Worm (Caenorhabditis elegans) whole organism, L1 larva: ENCODE results near the gene F27D9.7.
A peak's percentile ranks its signal among the peaks of the same experiment; 100 is the strongest.

ENCODE experiments used
- C04F5.9 ChIP-seq: sonication (generic microtip); optimal IDR thresholded peaks from 2 replicates; lab custom pipeline; 2016; ENCODE audit warnings: missing genetic modification characterization, missing compliant biosample characterization
- C16A3.4 ChIP-seq: fragments of 150-350 bp; optimal IDR thresholded peaks from 2 replicates; lab custom pipeline; 2014; ENCODE audit warnings: missing biosample characterization, missing genetic modification characterization
- C34B4.2 ChIP-seq: sonication (generic microtip); optimal IDR thresholded peaks from 2 replicates; lab custom pipeline; 2017; ENCODE audit warnings: mild to moderate bottlenecking, missing genetic modification characterization, missing compliant biosample characterization
- F16B12.6 ChIP-seq: fragments of 150-350 bp; optimal IDR thresholded peaks from 2 replicates; lab custom pipeline; 2014; ENCODE audit warnings: missing biosample characterization, missing genetic modification characterization
- aha-1 ChIP-seq: fragments of 150-350 bp; optimal IDR thresholded peaks from 2 replicates; lab custom pipeline; 2014; ENCODE audit warnings: missing biosample characterization, missing genetic modification characterization
- alr-1 ChIP-seq: fragments of 200-800 bp; sonication (Bioruptor generic); optimal IDR thresholded peaks from 2 replicates; lab custom pipeline; 2018; ENCODE audit warnings: borderline replicate concordance, mild to moderate bottlenecking, missing genetic modification characterization, missing compliant biosample characterization
- aly-2 ChIP-seq: fragments of 150-350 bp; optimal IDR thresholded peaks from 2 replicates; lab custom pipeline; 2014; ENCODE audit warnings: missing biosample characterization, missing genetic modification characterization
- blmp-1 ChIP-seq: fragments of 150-350 bp; optimal IDR thresholded peaks from 2 replicates; lab custom pipeline; 2014; ENCODE audit warnings: missing biosample characterization, missing genetic modification characterization
- ceh-90 ChIP-seq: sonication (generic microtip); optimal IDR thresholded peaks from 2 replicates; lab custom pipeline; 2016; ENCODE audit warnings: missing genetic modification characterization, missing compliant biosample characterization
- dpl-1 ChIP-seq, 3 experiments: fragments of 150-350 bp in 2 of 3; sonication (generic microtip) in 1 of 3; optimal IDR thresholded peaks; 2 replicates each; lab custom pipeline; 2014 to 2017; ENCODE audit warnings: missing biosample characterization in 3 of 3, missing genetic modification characterization in 3 of 3, missing genetic modification reagents in 3 of 3
- efl-1 ChIP-seq, 4 experiments: fragments of 150-350 bp; optimal IDR thresholded peaks in 3 of 4; peaks in 1 of 4; 1 replicate in 1 of 4; 2 replicates in 3 of 4; lab custom pipeline; 2014; ENCODE audit warnings: missing biosample characterization in 2 of 4, missing genetic modification characterization in 2 of 4, missing genetic modification reagents in 2 of 4
- elt-2 ChIP-seq: sonication (generic microtip); optimal IDR thresholded peaks from 2 replicates; lab custom pipeline; 2016; ENCODE audit warnings: missing genetic modification characterization, mild to moderate bottlenecking, inconsistent platforms, missing compliant biosample characterization, missing genetic modification reagents
- elt-3 ChIP-seq, 6 experiments: fragments of 150-350 bp in 1 of 6; sonication (generic microtip); optimal IDR thresholded peaks; 2 replicates each; lab custom pipeline; 2017 to 2018; ENCODE audit warnings: missing biosample characterization in 6 of 6, missing genetic modification characterization in 6 of 6, inconsistent platforms in 1 of 6
- ets-5 ChIP-seq: fragments of 200-800 bp; sonication (Bioruptor generic); IDR thresholded peaks from 2 replicates; pipeline ENCODE4 v1.3.6; 2022; ENCODE audit warnings: missing genetic modification characterization, missing compliant biosample characterization
- fkh-4 ChIP-seq: sonication (generic microtip); optimal IDR thresholded peaks from 2 replicates; lab custom pipeline; 2016; ENCODE audit warnings: missing compliant biosample characterization, missing genetic modification characterization, borderline replicate concordance
- grh-1 ChIP-seq: fragments of 200-800 bp; sonication (Bioruptor generic); IDR thresholded peaks from 2 replicates; pipeline ENCODE4 v1.3.6; 2022; ENCODE audit warnings: missing genetic modification reagents, missing genetic modification characterization, missing compliant biosample characterization
- hlh-17 ChIP-seq: fragments of 200-800 bp; sonication (Bioruptor generic); optimal IDR thresholded peaks from 2 replicates; lab custom pipeline; 2018; ENCODE audit warnings: missing genetic modification characterization, mild to moderate bottlenecking, missing compliant biosample characterization, moderate library complexity, borderline replicate concordance
- jun-1 ChIP-seq: fragments of 150-350 bp; optimal IDR thresholded peaks from 2 replicates; lab custom pipeline; 2014; ENCODE audit warnings: missing biosample characterization, missing genetic modification reagents, missing genetic modification characterization
- lin-14 ChIP-seq: fragments of 200-800 bp; sonication (Bioruptor generic); optimal IDR thresholded peaks from 2 replicates; lab custom pipeline; 2018; ENCODE audit warnings: mild to moderate bottlenecking, missing genetic modification characterization, moderate library complexity, missing compliant biosample characterization
- lin-39 ChIP-seq: fragments of 150-350 bp; optimal IDR thresholded peaks from 2 replicates; lab custom pipeline; 2014; ENCODE audit warnings: missing biosample characterization, missing genetic modification reagents, missing genetic modification characterization
- lir-3 ChIP-seq: sonication (generic microtip); optimal IDR thresholded peaks from 2 replicates; lab custom pipeline; 2016; ENCODE audit warnings: mild to moderate bottlenecking, missing genetic modification characterization, moderate library complexity, missing compliant biosample characterization; ENCODE audit not compliant: poor library complexity
- mab-9 ChIP-seq: fragments of 200-800 bp; sonication (Bioruptor generic); IDR thresholded peaks from 2 replicates; pipeline ENCODE4 v1.3.6; 2022; ENCODE audit warnings: missing genetic modification reagents, missing genetic modification characterization, missing compliant biosample characterization
- mdl-1 ChIP-seq, 2 experiments: fragments of 150-350 bp; optimal IDR thresholded peaks; 2 replicates each; lab custom pipeline; 2014 to 2017; ENCODE audit warnings: missing biosample characterization in 2 of 2, missing genetic modification characterization in 2 of 2, inconsistent platforms in 1 of 2
- mep-1 ChIP-seq: fragments of 150-350 bp; optimal IDR thresholded peaks from 2 replicates; lab custom pipeline; 2014; ENCODE audit warnings: missing biosample characterization, missing genetic modification characterization
- nhr-11 ChIP-seq: fragments of 150-350 bp; optimal IDR thresholded peaks from 2 replicates; lab custom pipeline; 2014; ENCODE audit warnings: missing biosample characterization, missing genetic modification characterization
- nhr-12 ChIP-seq: sonication (generic microtip); optimal IDR thresholded peaks from 2 replicates; lab custom pipeline; 2017; ENCODE audit warnings: missing biosample characterization, missing genetic modification characterization
- nhr-28 ChIP-seq: fragments of 150-350 bp; optimal IDR thresholded peaks from 2 replicates; lab custom pipeline; 2014; ENCODE audit warnings: missing biosample characterization, missing genetic modification characterization
- nhr-47 ChIP-seq: sonication (generic microtip); optimal IDR thresholded peaks from 2 replicates; lab custom pipeline; 2016; ENCODE audit warnings: mild to moderate bottlenecking, missing genetic modification characterization, moderate library complexity, missing compliant biosample characterization
- nhr-71 ChIP-seq: sonication (generic microtip); optimal IDR thresholded peaks from 2 replicates; lab custom pipeline; 2016; ENCODE audit warnings: mild to moderate bottlenecking, missing genetic modification characterization, moderate library complexity, missing compliant biosample characterization
- nhr-76 ChIP-seq: sonication (generic microtip); optimal IDR thresholded peaks from 2 replicates; lab custom pipeline; 2017; ENCODE audit warnings: missing biosample characterization, missing genetic modification characterization
- nhr-85 ChIP-seq: sonication (generic microtip); peaks from one replicate; lab custom pipeline; 2016; ENCODE audit warnings: missing genetic modification characterization, inconsistent platforms, missing compliant biosample characterization
- nhr-90 ChIP-seq: sonication (generic microtip); optimal IDR thresholded peaks from 2 replicates; lab custom pipeline; 2016; ENCODE audit warnings: mild to moderate bottlenecking, missing genetic modification characterization, missing compliant biosample characterization; ENCODE audit not compliant: poor library complexity
- pag-3 ChIP-seq: sonication (generic microtip); optimal IDR thresholded peaks from 2 replicates; lab custom pipeline; 2017; ENCODE audit warnings: missing genetic modification characterization, mild to moderate bottlenecking, missing compliant biosample characterization, antibody characterized with exemption, borderline replicate concordance; ENCODE audit not compliant: insufficient read depth
- snpc-4 ChIP-seq: fragments of 150-350 bp; optimal IDR thresholded peaks from 2 replicates; lab custom pipeline; 2014; ENCODE audit warnings: missing biosample characterization, missing genetic modification characterization
- tbx-2 ChIP-seq: sonication (generic microtip); optimal IDR thresholded peaks from 2 replicates; lab custom pipeline; 2016; ENCODE audit warnings: missing genetic modification characterization, missing compliant biosample characterization
- tlp-1 ChIP-seq: fragments of 150-350 bp; optimal IDR thresholded peaks from 2 replicates; lab custom pipeline; 2014; ENCODE audit warnings: missing biosample characterization, missing genetic modification characterization
- unc-30 ChIP-seq: sonication (generic microtip); optimal IDR thresholded peaks from 2 replicates; lab custom pipeline; 2017; ENCODE audit warnings: missing biosample characterization, missing genetic modification characterization
- unc-62 ChIP-seq: fragments of 150-350 bp; optimal IDR thresholded peaks from 2 replicates; lab custom pipeline; 2014; ENCODE audit warnings: missing biosample characterization, missing genetic modification reagents, missing genetic modification characterization
- unc-98 ChIP-seq: fragments of 200-800 bp; sonication (Bioruptor generic); IDR thresholded peaks from 2 replicates; pipeline ENCODE4 v1.3.6; 2022; ENCODE audit warnings: missing genetic modification characterization, missing compliant biosample characterization
- xbp-1 ChIP-seq: sonication (generic microtip); optimal IDR thresholded peaks from 2 replicates; lab custom pipeline; 2016; ENCODE audit warnings: missing genetic modification characterization, missing compliant biosample characterization
- zag-1 ChIP-seq: fragments of 150-350 bp; optimal IDR thresholded peaks from 2 replicates; lab custom pipeline; 2014; ENCODE audit warnings: missing biosample characterization, missing genetic modification characterization
- zip-4 ChIP-seq: fragments of 200-800 bp; sonication (Bioruptor generic); optimal IDR thresholded peaks from 2 replicates; lab custom pipeline; 2018; ENCODE audit warnings: mild to moderate bottlenecking, missing genetic modification characterization, moderate library complexity, missing compliant biosample characterization
- ztf-4 ChIP-seq: fragments of 150-350 bp; optimal IDR thresholded peaks from 2 replicates; lab custom pipeline; 2014; ENCODE audit warnings: missing biosample characterization, missing genetic modification characterization

The F27D9.7 gene

ce11 chrX:7640391-7640790 lies 30.2 kb downstream of the F27D9.7 start:
- TF ChIP-seq C34B4.2 (no peak), unc-98 (no peak), nhr-47 (tag; lab: Kevin White, UChicago) (no peak), lin-39 (tag; lab: Kevin White, UChicago) (no peak), jun-1 (tag; lab: Kevin White, UChicago) (no peak), ets-5 (no peak), ceh-90 (tag; lab: Kevin White, UChicago) (no peak), C04F5.9 (no peak), tbx-2 (tag; lab: Kevin White, UChicago) (no peak), aly-2 (no peak), grh-1 (GFP tag; lab: Robert Waterston, UW) (no peak), hlh-17 (no peak), nhr-76 (no peak), zip-4 (no peak)

ce11 chrX:7638790-7639189 lies 31.8 kb downstream of the F27D9.7 start:
- peak in 1 of 6 experiments; percentile 11 for TF ChIP-seq elt-3 (tag; optimal IDR thresholded peaks at IDR 0.05; lab: Kevin White, UChicago)
- no peak for TF ChIP-seq nhr-90 (tag; lab: Kevin White, UChicago)
- no peak for TF ChIP-seq lin-14
- TF ChIP-seq unc-62 (GFP tag; lab: Kevin White, UChicago): no peak
- no peak for TF ChIP-seq tbx-2 (tag; lab: Kevin White, UChicago)
- TF ChIP-seq nhr-12 (tag; lab: Kevin White, UChicago): no peak
- no peak for TF ChIP-seq elt-2 (tag; lab: Kevin White, UChicago)
- TF ChIP-seq nhr-71: no peak
- TF ChIP-seq ztf-4 (tag; lab: Kevin White, UChicago): no peak
- TF ChIP-seq efl-1 (optimal IDR thresholded peaks at IDR 0.05; lab: Kevin White, UChicago): no peak
- TF ChIP-seq efl-1 (GFP tag; optimal IDR thresholded peaks at IDR 0.05 in 1 of 2; lab: Kevin White, UChicago): no peak
- no peak for TF ChIP-seq fkh-4
- TF ChIP-seq nhr-76: no peak
- no peak for TF ChIP-seq lin-39 (tag; lab: Kevin White, UChicago)
- peak; percentile 78 for TF ChIP-seq blmp-1 (tag; lab: Kevin White, UChicago)
- no peak for TF ChIP-seq C16A3.4

ce11 chrX:7636037-7636436 lies 34.5 kb downstream of the F27D9.7 start:
- TF ChIP-seq lir-3 (tag; lab: Kevin White, UChicago) (no peak), xbp-1 (tag; lab: Kevin White, UChicago) (no peak), nhr-11 (tag; lab: Kevin White, UChicago) (no peak), lin-39 (tag; lab: Kevin White, UChicago) (no peak), mep-1 (tag; lab: Kevin White, UChicago) (no peak), nhr-28 (no peak), alr-1 (tag; lab: Kevin White, UChicago) (no peak), nhr-47 (tag; lab: Kevin White, UChicago) (no peak), tlp-1 (no peak)

- no peak for TF ChIP-seq lin-14
- no peak for TF ChIP-seq mab-9 (GFP tag; lab: Robert Waterston, UW)
- no peak for TF ChIP-seq pag-3 (tag; lab: Kevin White, UChicago)
- no peak for TF ChIP-seq snpc-4 (tag; lab: Kevin White, UChicago)
- TF ChIP-seq unc-30 (tag; lab: Kevin White, UChicago): no peak
- no peak for TF ChIP-seq aha-1
- TF ChIP-seq dpl-1 (GFP tag; optimal IDR thresholded peaks at IDR 0.05; lab: Kevin White, UChicago): no peak
- TF ChIP-seq zag-1 (tag; lab: Kevin White, UChicago): no peak
- no peak for TF ChIP-seq F16B12.6 (tag; lab: Kevin White, UChicago)
- no peak for TF ChIP-seq nhr-85 (tag; lab: Kevin White, UChicago)
- TF ChIP-seq mdl-1 (tag; optimal IDR thresholded peaks at IDR 0.05; lab: Kevin White, UChicago): no peak
Observed at ce11 chrX:7627351-7627750, 43.2 kb downstream of the F27D9.7 start, which contains the start of gene nlp-61. nlp-61 (plus strand) TSS chrX:7627651.
